Fruit fly (Drosophila melanogaster): Measurements from ENCODE around the gene Cht2.

DNA sequence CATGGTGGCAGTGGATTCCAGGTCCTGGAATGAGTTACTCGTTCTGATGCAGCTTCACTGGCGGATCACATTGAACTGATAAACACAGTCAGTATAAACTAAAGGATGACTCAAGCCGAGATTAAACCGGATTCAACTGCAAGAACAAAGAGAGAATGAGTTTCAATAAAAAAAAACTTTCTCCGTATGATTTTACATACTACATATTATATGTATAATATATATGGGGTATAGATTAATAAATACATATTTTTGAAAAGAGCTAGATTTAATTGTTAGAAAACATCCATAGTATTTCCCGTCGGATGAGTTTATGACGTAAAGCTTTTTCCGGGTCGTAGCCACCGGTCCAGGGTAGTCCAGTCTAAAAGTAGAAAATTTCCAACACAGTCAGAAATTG, 31.6 kb downstream of the Cht2 start, which contains the start of gene CG12035:
- TF ChIP-seq OdsH (GFP tag; optimal IDR thresholded peaks at IDR 0.05) (no peak), Smox (GFP tag; optimal IDR thresholded peaks at IDR 0.05) (no peak), Gug (GFP tag; IDR thresholded peaks at IDR 0.05) (no peak), CG8632 (GFP tag; optimal IDR thresholded peaks at IDR 0.05) (no peak), Eip93F (GFP tag; optimal IDR thresholded peaks at IDR 0.05) (no peak), cyc (GFP tag; optimal IDR thresholded peaks at IDR 0.05) (no peak), fd85E (GFP tag; optimal IDR thresholded peaks at IDR 0.05) (no peak), CG3032 (tag; optimal IDR thresholded peaks at IDR 0.05) (no peak), Sox14 (GFP tag; optimal IDR thresholded peaks at IDR 0.05) (no peak)

Data from whole organism, prepupa.